Fruit fly (Drosophila melanogaster) whole organism: Measurements from ENCODE around the gene Brd7-9.

Experiments used
- Dll ChIP-seq: fragments of >200 bp; optimal IDR thresholded peaks from 2 replicates; lab custom pipeline; 2017
- EcR ChIP-seq, 2 experiments: fragments of >200 bp; optimal IDR thresholded peaks; 2 replicates each; lab custom pipeline; 2017; ENCODE audit warnings: missing biosample characterization in 2 of 2, missing genetic modification characterization in 2 of 2, missing genetic modification reagents in 2 of 2

DNA sequence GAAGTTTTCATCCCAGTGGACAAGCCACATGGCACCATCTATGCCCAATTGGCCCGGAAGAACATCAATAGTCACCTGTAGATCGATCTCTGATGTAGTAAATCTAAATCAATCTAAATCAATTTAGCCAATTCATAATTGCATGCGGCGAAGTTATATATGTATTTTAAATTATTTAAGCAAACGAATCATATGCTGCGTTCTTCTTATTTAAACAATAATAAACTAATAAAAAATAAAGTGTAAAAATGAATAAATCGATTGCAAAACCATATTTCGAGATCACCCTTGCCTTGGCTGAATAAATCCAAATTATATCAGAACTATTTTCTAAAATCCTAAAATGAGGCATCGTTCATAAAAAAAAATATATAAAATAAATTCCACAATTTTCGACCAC lies 1.5 kb upstream of the Brd7-9 start, which contains the start of gene CG7164:
- no peak for TF ChIP-seq EcR (GFP tag; optimal IDR thresholded peaks at IDR 0.05; lab: Kevin White, UChicago)
- TF ChIP-seq Dll (lab: Kevin White, UChicago) = no peak
